Worm (Caenorhabditis elegans) whole organism, L3 larva: ENCODE measurements around the gene B0457.2.

Experiments
- egl-27 ChIP-seq: sonication (generic microtip); optimal IDR thresholded peaks from 4 replicates; lab custom pipeline; 2017; ENCODE audit warnings: missing biosample characterization, missing genetic modification reagents, missing genetic modification characterization
- mdl-1 ChIP-seq: fragments of 150-350 bp; optimal IDR thresholded peaks from 2 replicates; lab custom pipeline; 2014; ENCODE audit warnings: missing biosample characterization, missing genetic modification characterization
- nhr-11 ChIP-seq: fragments of 150-350 bp; optimal IDR thresholded peaks from 2 replicates; lab custom pipeline; 2014; ENCODE audit warnings: missing biosample characterization, missing genetic modification characterization
- skn-1 ChIP-seq: fragments of 150-350 bp; optimal IDR thresholded peaks from 2 replicates; lab custom pipeline; 2014; ENCODE audit warnings: missing biosample characterization, missing genetic modification characterization
- tbx-2 ChIP-seq: sonication (generic microtip); optimal IDR thresholded peaks from 2 replicates; lab custom pipeline; 2016; ENCODE audit warnings: mild to moderate bottlenecking, missing genetic modification characterization, missing compliant biosample characterization

ce11 chrII:8890017-8890416 lies 36.3 kb downstream of the B0457.2 start:
- no peak for TF ChIP-seq skn-1
- TF ChIP-seq mdl-1: no peak
- TF ChIP-seq egl-27 (tag; lab: Kevin White, UChicago): no peak
- TF ChIP-seq nhr-11 (tag; lab: Kevin White, UChicago): no peak
- no peak for TF ChIP-seq tbx-2 (tag; lab: Kevin White, UChicago)
